Worm (Caenorhabditis elegans): ENCODE results near the gene ZK353.10.

The ZK353.10 gene

ce11 chrIII:8416871-8417191 lies 22.6 kb upstream of the ZK353.10 start:
- TF ChIP-seq ztf-11 (tag; optimal IDR thresholded peaks at IDR 0.05) (no peak), aly-2 (tag; optimal IDR thresholded peaks at IDR 0.05) (no peak), fos-1 (tag; optimal IDR thresholded peaks at IDR 0.05) (no peak)

DNA sequence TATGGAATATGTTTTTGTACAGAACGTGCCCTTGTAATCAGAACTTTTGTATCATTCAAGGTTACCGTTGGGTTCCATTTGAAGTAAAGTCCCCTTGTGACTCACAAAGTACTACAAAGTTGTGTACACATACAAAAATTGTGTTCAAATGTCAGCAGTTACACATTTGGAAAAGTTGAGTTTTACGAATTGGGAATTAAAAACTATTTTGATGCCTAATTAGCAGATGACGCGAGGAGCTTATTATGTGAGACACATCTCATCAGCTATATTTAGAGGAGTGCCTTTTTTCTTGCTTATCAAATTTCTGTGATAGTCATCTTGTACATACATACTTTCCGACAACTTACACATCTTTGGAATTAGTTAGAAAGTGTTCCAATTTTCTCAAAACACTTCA lies 19.3 kb upstream of the ZK353.10 start:
- TF ChIP-seq nhr-67 (tag; optimal IDR thresholded peaks at IDR 0.05): no peak
- TF ChIP-seq ceh-9 (tag; optimal IDR thresholded peaks at IDR 0.05): no peak
- TF ChIP-seq hmg-11 (tag; optimal IDR thresholded peaks at IDR 0.05): no peak
- TF ChIP-seq pha-4 (tag; optimal IDR thresholded peaks at IDR 0.05): peak; percentile 32
- no peak for TF ChIP-seq jun-1 (tag; optimal IDR thresholded peaks at IDR 0.05)

- TF ChIP-seq elt-2 (tag; optimal IDR thresholded peaks at IDR 0.05): peak; percentile 65
- no peak for TF ChIP-seq egl-27 (tag; optimal IDR thresholded peaks at IDR 0.05)
- no peak for TF ChIP-seq aly-2 (tag; optimal IDR thresholded peaks at IDR 0.05)
- no peak for TF ChIP-seq ZK546.5 (tag; optimal IDR thresholded peaks at IDR 0.05)
- TF ChIP-seq pqm-1 (tag; optimal IDR thresholded peaks at IDR 0.05): peak; percentile 66
- peak; percentile 83 for TF ChIP-seq nhr-25 (tag; optimal IDR thresholded peaks at IDR 0.05)
- TF ChIP-seq nhr-76 (tag; optimal IDR thresholded peaks at IDR 0.05): no peak
- TF ChIP-seq lin-39 (tag; optimal IDR thresholded peaks at IDR 0.05): peak; percentile 77
- no peak for TF ChIP-seq nhr-67 (tag; optimal IDR thresholded peaks at IDR 0.05)
- no peak for TF ChIP-seq ztf-4 (tag; optimal IDR thresholded peaks at IDR 0.05)
- TF ChIP-seq nfya-1 (tag; optimal IDR thresholded peaks at IDR 0.05; ENCODE audit: insufficient read depth): peak; percentile 99
- TF ChIP-seq daf-12 (tag; optimal IDR thresholded peaks at IDR 0.05): no peak
- TF ChIP-seq zag-1 (tag; optimal IDR thresholded peaks at IDR 0.05): no peak
- no peak for TF ChIP-seq mdl-1 (tag; optimal IDR thresholded peaks at IDR 0.05)
- peak; percentile 85 for TF ChIP-seq lsy-12 (tag; optimal IDR thresholded peaks at IDR 0.05)
- TF ChIP-seq nhr-28 (tag; optimal IDR thresholded peaks at IDR 0.05): no peak
- TF ChIP-seq sea-2 (GFP tag; optimal IDR thresholded peaks at IDR 0.05): no peak
- peak; percentile 35 for TF ChIP-seq skn-1 (tag; optimal IDR thresholded peaks at IDR 0.05)
- TF ChIP-seq lin-15B (tag; optimal IDR thresholded peaks at IDR 0.05): peak; percentile 88
- no peak for TF ChIP-seq tbx-2 (tag; optimal IDR thresholded peaks at IDR 0.05)
- TF ChIP-seq snpc-4 (tag; optimal IDR thresholded peaks at IDR 0.05): peak; percentile 82
- TF ChIP-seq ama-1 (optimal IDR thresholded peaks at IDR 0.05): no peak
- no peak for TF ChIP-seq ztf-11 (tag; optimal IDR thresholded peaks at IDR 0.05)
- peak; percentile 59 for TF ChIP-seq ceh-28 (tag; optimal IDR thresholded peaks at IDR 0.05)
- TF ChIP-seq nhr-237 (tag; optimal IDR thresholded peaks at IDR 0.05): no peak
- TF ChIP-seq nhr-11 (tag; optimal IDR thresholded peaks at IDR 0.05): no peak
- no peak for TF ChIP-seq nhr-12 (tag; optimal IDR thresholded peaks at IDR 0.05)
- no peak for TF ChIP-seq fos-1 (tag; optimal IDR thresholded peaks at IDR 0.05)
- TF ChIP-seq fkh-10 (GFP tag; optimal IDR thresholded peaks at IDR 0.05): peak; percentile 75
- TF ChIP-seq hmg-11 (tag; optimal IDR thresholded peaks at IDR 0.05): peak; percentile 80
- no peak for TF ChIP-seq ceh-82 (tag; optimal IDR thresholded peaks at IDR 0.05)
- no peak for TF ChIP-seq unc-39 (tag; optimal IDR thresholded peaks at IDR 0.05)
- no peak for TF ChIP-seq mml-1 (tag; optimal IDR thresholded peaks at IDR 0.05)
- TF ChIP-seq eor-1 (tag; optimal IDR thresholded peaks at IDR 0.05): no peak
- TF ChIP-seq nhr-43 (tag; optimal IDR thresholded peaks at IDR 0.05; ENCODE audit: poor library complexity, severe bottlenecking): peak; percentile 14
- TF ChIP-seq ceh-16 (tag; optimal IDR thresholded peaks at IDR 0.05): no peak
- TF ChIP-seq ceh-9 (tag; optimal IDR thresholded peaks at IDR 0.05): no peak
- TF ChIP-seq pha-4 (tag; optimal IDR thresholded peaks at IDR 0.05): peak; percentile 82
- TF ChIP-seq fkh-2 (tag; optimal IDR thresholded peaks at IDR 0.05): no peak
- TF ChIP-seq R02D3.7 (tag; optimal IDR thresholded peaks at IDR 0.05): peak; percentile 23
- TF ChIP-seq unc-62 (GFP tag; optimal IDR thresholded peaks at IDR 0.05): peak; percentile 70
- peak; percentile 60 for TF ChIP-seq egl-5 (tag; optimal IDR thresholded peaks at IDR 0.05)
- TF ChIP-seq elt-1 (tag; optimal IDR thresholded peaks at IDR 0.05): peak; percentile 55
- TF ChIP-seq jun-1 (tag; optimal IDR thresholded peaks at IDR 0.05): no peak
- no peak for TF ChIP-seq nhr-77 (tag; optimal IDR thresholded peaks at IDR 0.05)
- peak; percentile 78 for TF ChIP-seq nhr-23 (tag; optimal IDR thresholded peaks at IDR 0.05)
- TF ChIP-seq elt-3 (tag; optimal IDR thresholded peaks at IDR 0.05): no peak
Observed at ce11 chrIII:8411976-8412375, 17.8 kb upstream of the ZK353.10 start.

Data from whole organism, L3 larva.